Fruit fly (Drosophila melanogaster): ENCODE measurements around the gene Daxx.

The Daxx gene

DNA sequence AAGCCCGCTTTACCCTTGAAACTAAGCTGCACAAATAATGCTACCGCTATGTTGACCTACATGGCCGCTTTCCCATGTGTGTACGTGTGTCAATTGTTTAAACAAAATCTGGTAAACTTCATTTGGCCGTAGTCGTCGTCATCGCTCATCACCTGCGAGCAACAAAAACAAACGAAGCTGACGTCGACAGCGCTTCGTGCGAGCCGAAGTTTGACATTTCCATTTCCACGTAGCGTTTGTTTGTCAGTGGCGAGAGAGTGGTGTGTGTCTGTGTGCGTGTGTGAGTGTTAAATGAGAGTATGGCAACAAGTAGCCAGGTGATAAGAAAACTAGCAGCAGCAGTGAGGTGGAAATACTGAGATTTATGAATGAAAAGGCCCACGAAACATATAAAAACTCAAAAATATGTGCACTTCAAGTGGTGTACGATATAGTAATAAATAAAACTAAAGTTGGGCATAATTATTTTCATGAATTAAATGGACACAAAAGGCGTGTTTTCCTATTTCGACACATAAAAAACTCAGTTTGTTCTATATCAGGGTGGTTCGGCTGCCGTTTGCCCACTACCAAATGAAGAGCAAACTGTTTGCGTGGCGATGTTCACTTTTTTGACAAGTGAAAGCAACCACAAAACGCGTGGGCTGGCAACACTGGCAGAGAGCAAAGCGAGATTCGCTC is 1.4 kb upstream of the Daxx start (continued):
- TF ChIP-seq CG4318 (GFP tag; optimal IDR thresholded peaks at IDR 0.05) (no peak), Sox15 (GFP tag; optimal IDR thresholded peaks at IDR 0.05) (no peak), CG11902 (GFP tag; optimal IDR thresholded peaks at IDR 0.05) (no peak), CG10669 (GFP tag; optimal IDR thresholded peaks at IDR 0.05) (no peak), spab (GFP tag; optimal IDR thresholded peaks at IDR 0.05) (no peak), ss (GFP tag; optimal IDR thresholded peaks at IDR 0.05) (peak; percentile 44 to 59), lz (GFP tag; optimal IDR thresholded peaks at IDR 0.05) (peak; percentile 21), CG1621 (tag; optimal IDR thresholded peaks at IDR 0.05) (peak; percentile 49), dsx (GFP tag; optimal IDR thresholded peaks at IDR 0.05; ENCODE audit: poor library complexity, severe bottlenecking) (peak; percentile 12), CG6276 (GFP tag; optimal IDR thresholded peaks at IDR 0.05) (peak; percentile 13), Eip78C (GFP tag) (peak; percentile 62)

DNA sequence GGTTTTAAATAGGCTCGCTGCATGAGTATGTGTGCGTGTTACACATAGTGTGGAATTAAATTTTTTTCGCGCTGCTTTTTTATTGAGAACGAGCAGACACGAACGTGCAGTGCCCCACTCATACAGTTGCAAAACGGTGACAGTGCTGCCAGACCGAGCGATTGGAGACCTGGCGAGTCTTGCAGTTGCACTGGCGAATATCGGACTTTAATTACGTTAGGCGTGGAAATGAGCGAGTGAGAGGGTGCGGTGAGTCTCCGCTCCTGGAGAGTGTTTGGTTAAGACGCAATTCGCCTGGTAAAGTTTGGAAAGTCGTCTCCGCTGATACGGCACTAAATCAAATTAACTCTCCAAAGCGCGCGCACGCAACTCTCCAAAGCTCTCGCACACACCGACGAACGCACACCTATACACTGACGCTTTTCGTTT is 595 bp downstream of the Daxx start:
- TF ChIP-seq CG6854 (GFP tag; optimal IDR thresholded peaks at IDR 0.05): no peak
- no peak for TF ChIP-seq CG16779 (tag; optimal IDR thresholded peaks at IDR 0.05)
- TF ChIP-seq fd59A (GFP tag; optimal IDR thresholded peaks at IDR 0.05): no peak
- no peak for TF ChIP-seq dac (GFP tag; optimal IDR thresholded peaks at IDR 0.05)
- no peak for TF ChIP-seq Eip75B (GFP tag; optimal IDR thresholded peaks at IDR 0.05)
- TF ChIP-seq Hr39 (GFP tag; optimal IDR thresholded peaks at IDR 0.05): no peak
- peak; percentile 53 for TF ChIP-seq fkh (GFP tag; optimal IDR thresholded peaks at IDR 0.05)
- no peak for TF ChIP-seq Ets21C (GFP tag; optimal IDR thresholded peaks at IDR 0.05)
- TF ChIP-seq CG8632 (GFP tag; optimal IDR thresholded peaks at IDR 0.05): no peak
- TF ChIP-seq Hr38 (GFP tag; optimal IDR thresholded peaks at IDR 0.05): no peak
- TF ChIP-seq Blimp-1 (GFP tag; optimal IDR thresholded peaks at IDR 0.05): no peak
- TF ChIP-seq Met (GFP tag; optimal IDR thresholded peaks at IDR 0.05): no peak
- TF ChIP-seq CG6792 (GFP tag; optimal IDR thresholded peaks at IDR 0.05): no peak
- TF ChIP-seq vri (GFP tag; optimal IDR thresholded peaks at IDR 0.05): no peak
- no peak for TF ChIP-seq CG31627 (GFP tag; optimal IDR thresholded peaks at IDR 0.05)
- no peak; the same call in 2 of the 3 replicates for TF ChIP-seq CG8119 (GFP tag; IDR thresholded peaks at IDR 0.05)
- no peak for TF ChIP-seq CG4318 (GFP tag; optimal IDR thresholded peaks at IDR 0.05)
- TF ChIP-seq CG11294 (GFP tag; IDR thresholded peaks at IDR 0.05): no peak
- TF ChIP-seq CG7368 (GFP tag; optimal IDR thresholded peaks at IDR 0.05): no peak
- no peak for TF ChIP-seq CG10631 (GFP tag; optimal IDR thresholded peaks at IDR 0.05)
- TF ChIP-seq acj6 (GFP tag; optimal IDR thresholded peaks at IDR 0.05): no peak
- no peak for TF ChIP-seq Sox14 (GFP tag; optimal IDR thresholded peaks at IDR 0.05)
- no peak for TF ChIP-seq CG11902 (GFP tag; optimal IDR thresholded peaks at IDR 0.05)
- TF ChIP-seq CG11762 (GFP tag; optimal IDR thresholded peaks at IDR 0.05; ENCODE audit: insufficient read depth): no peak
- TF ChIP-seq cyc (GFP tag; optimal IDR thresholded peaks at IDR 0.05): no peak
- no peak for TF ChIP-seq svp (GFP tag)
- TF ChIP-seq CG10669 (GFP tag; optimal IDR thresholded peaks at IDR 0.05): no peak
- no peak for TF ChIP-seq Hr4 (GFP tag; optimal IDR thresholded peaks at IDR 0.05)
- peak in 1 of 2 experiments; percentile 21 for TF ChIP-seq ss (GFP tag; optimal IDR thresholded peaks at IDR 0.05)
- no peak for TF ChIP-seq CG8319 (GFP tag; optimal IDR thresholded peaks at IDR 0.05)
- TF ChIP-seq dsx (GFP tag; optimal IDR thresholded peaks at IDR 0.05; ENCODE audit: poor library complexity, severe bottlenecking): no peak
- TF ChIP-seq CG32006 (GFP tag; optimal IDR thresholded peaks at IDR 0.05): no peak
- TF ChIP-seq Sox15 (GFP tag; optimal IDR thresholded peaks at IDR 0.05): no peak
- TF ChIP-seq Eip78C (GFP tag): peak; percentile 80
- no peak for TF ChIP-seq CG9139 (GFP tag; optimal IDR thresholded peaks at IDR 0.05)
- TF ChIP-seq topi (GFP tag; optimal IDR thresholded peaks at IDR 0.05): no peak
- TF ChIP-seq Smox (GFP tag; optimal IDR thresholded peaks at IDR 0.05): no peak
- no peak for TF ChIP-seq Ets96B (tag; optimal IDR thresholded peaks at IDR 0.05)
- TF ChIP-seq Lpt (GFP tag; optimal IDR thresholded peaks at IDR 0.05): peak; percentile 4
- TF ChIP-seq salr (GFP tag; optimal IDR thresholded peaks at IDR 0.05): no peak
- TF ChIP-seq CG3032 (tag; optimal IDR thresholded peaks at IDR 0.05): no peak
- TF ChIP-seq CG6163 (GFP tag; IDR thresholded peaks at IDR 0.05): peak; percentile 62; the same call in 2 of the 3 replicates
- TF ChIP-seq CG3919 (GFP tag; optimal IDR thresholded peaks at IDR 0.05): no peak
- TF ChIP-seq fd85E (GFP tag; optimal IDR thresholded peaks at IDR 0.05): no peak
- no peak for TF ChIP-seq lz (GFP tag; optimal IDR thresholded peaks at IDR 0.05)
